Worm (Caenorhabditis elegans): ENCODE results near the gene R02F11.1.

R02F11.1 gene

ce11 chrV:4805847-4806246, 5.0 kb downstream of the R02F11.1 start, which contains the start of gene R02F11.3:
Gene R02F11.3, minus strand, starts transcription at chrV:4805947.
- no peak for TF ChIP-seq nhr-12 (tag; optimal IDR thresholded peaks at IDR 0.05)
- no peak for TF ChIP-seq snpc-4 (tag; optimal IDR thresholded peaks at IDR 0.05)

DNA sequence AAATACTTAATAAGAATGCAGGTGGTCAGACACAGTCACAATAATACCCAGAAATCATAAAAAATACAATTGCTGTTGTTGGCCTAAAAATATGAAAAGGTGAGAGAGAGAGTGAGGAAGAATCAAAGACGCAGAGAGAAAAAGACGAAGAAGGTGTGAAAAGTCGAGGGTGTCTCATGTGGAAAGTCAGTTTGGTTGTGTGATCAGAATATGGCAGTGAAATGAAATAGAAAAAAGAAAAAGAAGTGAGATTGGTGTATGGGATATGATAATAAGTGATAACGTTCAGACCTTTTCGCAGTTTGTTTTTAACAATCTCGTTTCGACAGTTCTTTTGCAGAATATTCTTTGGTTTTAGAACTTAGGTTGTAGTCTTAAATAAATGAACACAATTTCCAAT, 6.0 kb downstream of the R02F11.1 start:
- TF ChIP-seq nhr-76 (tag; optimal IDR thresholded peaks at IDR 0.05) (no peak), zip-8 (tag; optimal IDR thresholded peaks at IDR 0.05) (no peak), mls-2 (tag; optimal IDR thresholded peaks at IDR 0.05) (no peak), M03D4.4 (tag; optimal IDR thresholded peaks at IDR 0.05) (no peak), lin-13 (tag; optimal IDR thresholded peaks at IDR 0.05) (no peak), nhr-237 (tag; optimal IDR thresholded peaks at IDR 0.05) (no peak), elt-1 (tag; optimal IDR thresholded peaks at IDR 0.05; ENCODE audit: borderline replicate concordance, insufficient read depth) (no peak), unc-39 (tag; optimal IDR thresholded peaks at IDR 0.05) (no peak), nhr-28 (tag; optimal IDR thresholded peaks at IDR 0.05) (no peak), ham-2 (GFP tag; optimal IDR thresholded peaks at IDR 0.05) (no peak), flh-1 (GFP tag; optimal IDR thresholded peaks at IDR 0.05) (no peak), sem-2 (GFP tag; optimal IDR thresholded peaks at IDR 0.05) (no peak), blmp-1 (tag; optimal IDR thresholded peaks at IDR 0.05) (no peak), sptf-1 (tag; optimal IDR thresholded peaks at IDR 0.05) (no peak), drap-1 (GFP tag; optimal IDR thresholded peaks at IDR 0.05) (no peak), unc-120 (tag; optimal IDR thresholded peaks at IDR 0.05; ENCODE audit: poor library complexity, severe bottlenecking) (no peak), pha-4 (tag; optimal IDR thresholded peaks at IDR 0.05) (no peak)

DNA sequence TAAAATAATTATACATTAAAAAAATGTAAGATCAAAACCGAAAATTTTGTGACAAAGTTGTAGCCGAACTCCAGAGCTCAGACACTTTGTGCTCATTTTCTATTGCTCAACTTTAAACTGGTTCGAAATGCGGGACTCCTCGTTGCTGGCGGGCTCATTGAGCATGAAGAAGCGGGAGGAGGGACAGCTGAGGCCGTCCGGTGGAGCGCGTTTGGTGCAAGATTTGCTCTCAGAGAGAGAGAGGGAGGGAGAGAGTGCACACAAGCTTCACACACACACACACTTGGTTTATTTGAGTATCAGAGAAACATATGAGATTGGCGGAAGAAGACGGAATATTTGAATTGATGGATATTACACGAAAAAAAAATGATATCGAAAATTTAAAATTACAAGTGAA, 9.8 kb downstream of the R02F11.1 start:
- TF ChIP-seq elt-1 (tag; optimal IDR thresholded peaks at IDR 0.05; ENCODE audit: borderline replicate concordance, insufficient read depth) (no peak), mep-1 (tag; optimal IDR thresholded peaks at IDR 0.05) (peak; percentile 70), unc-120 (tag; optimal IDR thresholded peaks at IDR 0.05; ENCODE audit: poor library complexity, severe bottlenecking) (peak; percentile 19), lin-32 (GFP tag; optimal IDR thresholded peaks at IDR 0.05) (no peak), cnd-1 (tag; optimal IDR thresholded peaks at IDR 0.05) (peak; percentile 35), ces-1 (GFP tag; optimal IDR thresholded peaks at IDR 0.05) (peak; percentile 9), mab-5 (tag; optimal IDR thresholded peaks at IDR 0.05) (no peak), lsy-2 (tag; optimal IDR thresholded peaks at IDR 0.05) (peak; percentile 40), bed-3 (GFP tag; optimal IDR thresholded peaks at IDR 0.05) (no peak), nhr-2 (tag; optimal IDR thresholded peaks at IDR 0.05) (no peak), blmp-1 (tag; optimal IDR thresholded peaks at IDR 0.05) (no peak), nhr-28 (tag; optimal IDR thresholded peaks at IDR 0.05) (no peak), mls-2 (tag; optimal IDR thresholded peaks at IDR 0.05) (peak; percentile 25), unc-62 (GFP tag; optimal IDR thresholded peaks at IDR 0.05) (no peak), pha-4 (tag; optimal IDR thresholded peaks at IDR 0.05) (peak; percentile 17), lin-13 (tag; optimal IDR thresholded peaks at IDR 0.05) (peak; percentile 56), drap-1 (GFP tag; optimal IDR thresholded peaks at IDR 0.05) (peak; percentile 50), hlh-1 (tag; optimal IDR thresholded peaks at IDR 0.05) (peak; percentile 89), M03D4.4 (tag; optimal IDR thresholded peaks at IDR 0.05) (peak; percentile 51), flh-1 (GFP tag; optimal IDR thresholded peaks at IDR 0.05) (no peak)

DNA sequence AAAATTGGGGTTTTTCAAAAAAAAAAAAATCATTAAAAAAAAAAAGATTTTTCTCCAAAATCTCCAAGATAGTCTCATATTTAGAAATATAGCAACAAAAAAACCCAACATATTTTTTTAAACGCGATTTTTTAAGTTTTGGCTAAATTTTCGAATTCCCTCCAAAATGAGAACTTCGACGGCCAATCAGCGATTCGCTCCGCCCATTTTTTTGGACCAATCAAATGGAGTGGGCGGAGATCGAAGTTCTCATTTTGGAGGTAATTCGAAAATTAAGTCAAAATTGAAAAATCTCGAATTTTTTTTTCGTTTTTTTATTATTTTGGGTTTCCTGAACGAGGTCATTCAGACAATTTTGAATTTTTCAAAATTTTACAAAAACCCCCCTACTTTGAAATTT, 12.9 kb downstream of the R02F11.1 start:
- TF ChIP-seq flh-1 (GFP tag; optimal IDR thresholded peaks at IDR 0.05) (no peak), unc-62 (GFP tag; optimal IDR thresholded peaks at IDR 0.05) (no peak), blmp-1 (tag; optimal IDR thresholded peaks at IDR 0.05) (no peak), ceh-39 (tag; optimal IDR thresholded peaks at IDR 0.05) (no peak), hlh-1 (tag; optimal IDR thresholded peaks at IDR 0.05) (no peak), sem-2 (GFP tag; optimal IDR thresholded peaks at IDR 0.05) (no peak), lsy-2 (tag; optimal IDR thresholded peaks at IDR 0.05) (no peak), elt-3 (tag; optimal IDR thresholded peaks at IDR 0.05) (no peak), nhr-2 (tag; optimal IDR thresholded peaks at IDR 0.05) (no peak), pha-4 (tag; optimal IDR thresholded peaks at IDR 0.05) (no peak), ceh-43 (GFP tag; optimal IDR thresholded peaks at IDR 0.05) (no peak), M03D4.4 (tag; optimal IDR thresholded peaks at IDR 0.05) (no peak), nhr-12 (tag; optimal IDR thresholded peaks at IDR 0.05) (no peak), sptf-1 (tag; optimal IDR thresholded peaks at IDR 0.05) (no peak), lin-32 (GFP tag; optimal IDR thresholded peaks at IDR 0.05) (no peak), mep-1 (tag; optimal IDR thresholded peaks at IDR 0.05) (no peak), ham-2 (GFP tag; optimal IDR thresholded peaks at IDR 0.05) (no peak), unc-39 (tag; optimal IDR thresholded peaks at IDR 0.05) (no peak)

- TF ChIP-seq nhr-28 (tag; optimal IDR thresholded peaks at IDR 0.05): no peak
- no peak for TF ChIP-seq elt-3 (tag; optimal IDR thresholded peaks at IDR 0.05)
Observed at ce11 chrV:4818563-4818962, 17.7 kb downstream of the R02F11.1 start, which contains the start of gene ccep-97. Gene ccep-97, minus strand, starts transcription at chrV:4818663.
